Worm (Caenorhabditis elegans) whole organism, L2 larva: ENCODE measurements around the gene F45D11.5.

ENCODE experiments used
- F13H6.1 ChIP-seq: sonication (generic microtip); optimal IDR thresholded peaks from 2 replicates; lab custom pipeline; 2016; ENCODE audit warnings: missing genetic modification characterization, missing compliant biosample characterization
- ZK546.5 ChIP-seq: sonication (generic microtip); optimal IDR thresholded peaks from 2 replicates; lab custom pipeline; 2017; ENCODE audit warnings: missing biosample characterization, missing genetic modification characterization
- egl-27 ChIP-seq: sonication (generic microtip); optimal IDR thresholded peaks from 3 replicates; lab custom pipeline; 2017; ENCODE audit warnings: missing biosample characterization, missing genetic modification reagents, missing genetic modification characterization
- nhr-237 ChIP-seq: fragments of 150-350 bp; optimal IDR thresholded peaks from 2 replicates; lab custom pipeline; 2014; ENCODE audit warnings: missing biosample characterization, missing genetic modification characterization
- ztf-1 ChIP-seq: fragments of 200-800 bp; sonication (Bioruptor generic); conservative IDR thresholded peaks from 2 replicates; pipeline ENCODE4 v1.3.6; 2022; ENCODE audit warnings: missing genetic modification characterization, missing compliant biosample characterization
- ztf-11 ChIP-seq: sonication (generic microtip); optimal IDR thresholded peaks from 2 replicates; lab custom pipeline; 2017; ENCODE audit warnings: missing biosample characterization, missing genetic modification characterization

DNA sequence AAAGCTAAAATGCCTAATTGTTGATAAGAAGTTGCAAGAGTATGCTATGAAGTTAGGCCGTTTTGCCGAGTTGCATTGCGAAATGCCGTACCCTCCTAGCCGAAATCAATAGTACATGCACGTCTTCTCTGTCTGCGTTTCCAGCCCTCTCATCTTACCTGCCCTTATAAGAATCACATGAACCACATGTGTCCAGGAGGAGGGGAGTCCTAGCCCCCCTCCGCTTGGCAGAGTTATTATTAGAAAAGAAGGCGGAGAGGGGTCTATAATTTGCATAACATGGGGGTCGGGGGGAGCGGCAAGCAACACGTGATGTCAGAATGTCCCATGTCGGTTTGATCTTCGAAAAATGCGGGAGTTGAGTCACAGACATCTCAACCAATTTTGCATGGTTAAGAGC, 48.5 kb upstream of the F45D11.5 start:
- no peak for TF ChIP-seq ZK546.5 (tag; lab: Kevin White, UChicago)
- no peak for TF ChIP-seq ztf-1 (GFP tag; lab: Robert Waterston, UW)
- no peak for TF ChIP-seq egl-27 (tag; lab: Kevin White, UChicago)
- TF ChIP-seq F13H6.1 (tag; lab: Kevin White, UChicago) = no peak
- TF ChIP-seq ztf-11 (tag; lab: Kevin White, UChicago) = no peak
- TF ChIP-seq nhr-237 = no peak
